Fruit fly (Drosophila melanogaster) whole organism, embryonic: ENCODE measurements around the gene CG15403.

Experiments
- C15 ChIP-seq: fragments of 200-800 bp; sonication (Bioruptor generic); IDR thresholded peaks from 3 replicates; pipeline ENCODE4 v1.3.6; 2022; ENCODE audit warnings: missing biosample characterization, missing genetic modification characterization
- CG11247 ChIP-seq: fragments of 200-800 bp; sonication (Bioruptor generic); IDR thresholded peaks from 2 replicates; pipeline ENCODE4 v1.3.6; 2022; ENCODE audit warnings: missing biosample characterization, missing genetic modification characterization
- CG11560 ChIP-seq: fragments of 200-800 bp; sonication (Bioruptor generic); IDR thresholded peaks from 3 replicates; pipeline ENCODE4 v1.3.6; 2022; ENCODE audit warnings: missing biosample characterization, missing genetic modification characterization
- CG11695 ChIP-seq: fragments of 200-800 bp; sonication (Bioruptor generic); IDR thresholded peaks from 3 replicates; pipeline ENCODE4 v1.3.6; 2022; ENCODE audit warnings: missing biosample characterization, missing genetic modification characterization
- CG12236 ChIP-seq: fragments of 200-800 bp; sonication (Bioruptor generic); optimal IDR thresholded peaks from 2 replicates; lab custom pipeline; 2016; ENCODE audit warnings: missing biosample characterization, missing genetic modification characterization
- CG13894 ChIP-seq: fragments of 200-800 bp; sonication (Bioruptor generic); optimal IDR thresholded peaks from 3 replicates; lab custom pipeline; 2018; ENCODE audit warnings: missing biosample characterization, mild to moderate bottlenecking, missing genetic modification characterization, moderate library complexity
- CG14014 ChIP-seq: fragments of 200-800 bp; sonication (Bioruptor generic); IDR thresholded peaks from 2 replicates; pipeline ENCODE4 v1.3.6; 2022; ENCODE audit warnings: missing biosample characterization, missing genetic modification characterization
- CG1529 ChIP-seq: fragments of 200-800 bp; sonication (Bioruptor generic); optimal IDR thresholded peaks from 3 replicates; lab custom pipeline; 2018; ENCODE audit warnings: missing biosample characterization, missing genetic modification characterization
- CG15514 ChIP-seq: fragments of 200-800 bp; sonication (Bioruptor generic); optimal IDR thresholded peaks from 3 replicates; lab custom pipeline; 2017; ENCODE audit warnings: missing biosample characterization, missing genetic modification characterization, mild to moderate bottlenecking, moderate library complexity, missing genetic modification reagents
- CG16813 ChIP-seq: fragments of 200-800 bp; sonication (Bioruptor generic); IDR thresholded peaks from 3 replicates; pipeline ENCODE4 v1.3.6; 2022; ENCODE audit warnings: missing biosample characterization, missing genetic modification characterization; ENCODE audit not compliant: partially characterized antibody
- CG1792 ChIP-seq: fragments of 200-800 bp; sonication (Bioruptor generic); optimal IDR thresholded peaks from 2 replicates; lab custom pipeline; 2016; ENCODE audit warnings: missing biosample characterization, missing genetic modification characterization
- CG18764 ChIP-seq: fragments of 200-800 bp; sonication (Bioruptor generic); optimal IDR thresholded peaks from 3 replicates; lab custom pipeline; 2016; ENCODE audit warnings: missing biosample characterization, missing genetic modification characterization
- CG31365 ChIP-seq: fragments of 200-800 bp; sonication (Bioruptor generic); optimal IDR thresholded peaks from 2 replicates; lab custom pipeline; 2018; ENCODE audit warnings: missing biosample characterization, mild to moderate bottlenecking, missing genetic modification characterization
- CG31441 ChIP-seq: fragments of 200-800 bp; sonication (Bioruptor generic); IDR thresholded peaks from 2 replicates; pipeline ENCODE4 v1.3.6; 2022; ENCODE audit warnings: missing biosample characterization, missing genetic modification characterization
- CG3838 ChIP-seq: fragments of 200-800 bp; sonication (Bioruptor generic); optimal IDR thresholded peaks from 3 replicates; lab custom pipeline; 2016; ENCODE audit warnings: missing biosample characterization, missing genetic modification characterization
- CG3995 ChIP-seq: fragments of 200-800 bp; sonication (Bioruptor generic); optimal IDR thresholded peaks from 3 replicates; lab custom pipeline; 2016; ENCODE audit warnings: missing biosample characterization, missing genetic modification characterization
- CG4360 ChIP-seq: fragments of 200-800 bp; sonication (Bioruptor generic); IDR thresholded peaks from 2 replicates; pipeline ENCODE4 v1.3.6; 2022; ENCODE audit warnings: missing biosample characterization, missing genetic modification characterization
- CG4820 ChIP-seq: fragments of 200-800 bp; sonication (Bioruptor generic); optimal IDR thresholded peaks from 3 replicates; lab custom pipeline; 2016; ENCODE audit warnings: missing biosample characterization, missing genetic modification characterization
- CG7357 ChIP-seq: fragments of 200-800 bp; sonication (Bioruptor generic); IDR thresholded peaks from 3 replicates; pipeline ENCODE4 v1.3.6; 2022; ENCODE audit warnings: missing biosample characterization, missing genetic modification characterization
- CG7786 ChIP-seq: fragments of 200-800 bp; sonication (Bioruptor generic); optimal IDR thresholded peaks from 2 replicates; lab custom pipeline; 2016; ENCODE audit warnings: missing biosample characterization, missing genetic modification characterization
- CG8089 ChIP-seq: fragments of 200-800 bp; sonication (Bioruptor generic); optimal IDR thresholded peaks from 3 replicates; lab custom pipeline; 2016; ENCODE audit warnings: missing biosample characterization, missing genetic modification characterization
- CG8281 ChIP-seq: fragments of 200-800 bp; sonication (Bioruptor generic); optimal IDR thresholded peaks from 2 replicates; lab custom pipeline; 2018; ENCODE audit warnings: missing biosample characterization, mild to moderate bottlenecking, missing genetic modification characterization, moderate library complexity
- CrebB ChIP-seq: fragments of 200-800 bp; sonication (Bioruptor generic); optimal IDR thresholded peaks from 3 replicates; lab custom pipeline; 2018; ENCODE audit warnings: missing biosample characterization, mild to moderate bottlenecking, missing genetic modification characterization
- Dref ChIP-seq: fragments of 200-800 bp; sonication (Bioruptor generic); IDR thresholded peaks from 2 replicates; pipeline ENCODE4 v1.3.6; 2022; ENCODE audit warnings: missing biosample characterization, missing genetic modification characterization
- Ets97D ChIP-seq: fragments of 200-800 bp; sonication (Bioruptor generic); optimal IDR thresholded peaks from 3 replicates; lab custom pipeline; 2016; ENCODE audit warnings: missing biosample characterization, missing genetic modification characterization
- Fer1 ChIP-seq: fragments of 200-800 bp; sonication (Bioruptor generic); optimal IDR thresholded peaks from 2 replicates; lab custom pipeline; 2017; ENCODE audit warnings: missing biosample characterization, mild to moderate bottlenecking, missing genetic modification characterization
- HLHmδ ChIP-seq: fragments of 200-800 bp; sonication (Bioruptor generic); optimal IDR thresholded peaks from 2 replicates; lab custom pipeline; 2018; ENCODE audit warnings: missing biosample characterization, mild to moderate bottlenecking, missing genetic modification characterization, moderate library complexity
- Hmr ChIP-seq: fragments of 200-800 bp; sonication (Bioruptor generic); optimal IDR thresholded peaks from 3 replicates; lab custom pipeline; 2017; ENCODE audit warnings: mild to moderate bottlenecking, missing biosample characterization, missing genetic modification reagents, missing genetic modification characterization
- Hsf ChIP-seq: fragments of 200-800 bp; sonication (Bioruptor generic); optimal IDR thresholded peaks from 3 replicates; lab custom pipeline; 2016; ENCODE audit warnings: missing biosample characterization, missing genetic modification characterization
- Kr ChIP-seq: fragments of 200-800 bp; sonication (Bioruptor generic); optimal IDR thresholded peaks from 2 replicates; lab custom pipeline; 2017; ENCODE audit warnings: missing biosample characterization, mild to moderate bottlenecking, missing genetic modification characterization
- Max ChIP-seq: fragments of 200-800 bp; sonication (Bioruptor generic); optimal IDR thresholded peaks from 2 replicates; lab custom pipeline; 2016; ENCODE audit warnings: missing biosample characterization, mild to moderate bottlenecking, missing genetic modification characterization
- Sox100B ChIP-seq: fragments of 200-800 bp; sonication (Bioruptor generic); optimal IDR thresholded peaks from 3 replicates; lab custom pipeline; 2018; ENCODE audit warnings: missing biosample characterization, mild to moderate bottlenecking, missing genetic modification characterization
- TFAM ChIP-seq: fragments of 200-800 bp; sonication (Bioruptor generic); optimal IDR thresholded peaks from 2 replicates; lab custom pipeline; 2017; ENCODE audit warnings: missing biosample characterization, missing genetic modification characterization, inconsistent platforms
- Tbp ChIP-seq: fragments of >200 bp; optimal IDR thresholded peaks from 2 replicates; lab custom pipeline; 2018; ENCODE audit warnings: missing biosample characterization, missing genetic modification characterization
- aop ChIP-seq: fragments of 200-800 bp; sonication (Bioruptor generic); IDR thresholded peaks from 2 replicates; pipeline ENCODE4 v1.3.6; 2022; ENCODE audit warnings: missing biosample characterization, missing genetic modification characterization
- chinmo ChIP-seq: fragments of 200-800 bp; sonication (Bioruptor generic); IDR thresholded peaks from 4 replicates; pipeline ENCODE4 v1.3.6; 2022; ENCODE audit warnings: missing biosample characterization, missing genetic modification characterization; ENCODE audit not compliant: partially characterized antibody
- ci ChIP-seq: fragments of 200-800 bp; sonication (Bioruptor generic); IDR thresholded peaks from 3 replicates; pipeline ENCODE4 v1.3.6; 2022; ENCODE audit warnings: missing biosample characterization, missing genetic modification characterization
- crp ChIP-seq, 2 experiments: fragments of 200-800 bp; sonication (Bioruptor generic); optimal IDR thresholded peaks; 2 replicates in 1 of 2; 3 replicates in 1 of 2; lab custom pipeline; 2017; ENCODE audit warnings: missing biosample characterization in 2 of 2, missing genetic modification characterization in 2 of 2, mild to moderate bottlenecking in 1 of 2, moderate library complexity in 1 of 2
- eyg ChIP-seq: fragments of 200-800 bp; sonication (Bioruptor generic); optimal IDR thresholded peaks from 3 replicates; lab custom pipeline; 2016; ENCODE audit warnings: missing biosample characterization, missing genetic modification characterization
- gce ChIP-seq: fragments of 200-800 bp; sonication (Bioruptor generic); IDR thresholded peaks from 3 replicates; pipeline ENCODE4 v1.3.6; 2022; ENCODE audit warnings: missing biosample characterization, missing genetic modification characterization
- gt ChIP-seq: fragments of 200-800 bp; sonication (Bioruptor generic); IDR thresholded peaks from 2 replicates; pipeline ENCODE4 v1.3.6; 2022; ENCODE audit warnings: missing biosample characterization, missing genetic modification characterization
- jing ChIP-seq: fragments of 200-800 bp; sonication (Bioruptor generic); optimal IDR thresholded peaks from 2 replicates; lab custom pipeline; 2018; ENCODE audit warnings: missing biosample characterization, mild to moderate bottlenecking, missing genetic modification characterization
- lab ChIP-seq: fragments of 200-800 bp; sonication (Bioruptor generic); optimal IDR thresholded peaks from 3 replicates; lab custom pipeline; 2017; ENCODE audit warnings: missing biosample characterization, missing genetic modification characterization, mild to moderate bottlenecking, moderate library complexity, missing genetic modification reagents
- luna ChIP-seq: fragments of 200-800 bp; sonication (Bioruptor generic); optimal IDR thresholded peaks from 2 replicates; lab custom pipeline; 2016; ENCODE audit warnings: missing biosample characterization, missing genetic modification characterization
- pum ChIP-seq: fragments of 200-800 bp; sonication (Bioruptor generic); optimal IDR thresholded peaks from 2 replicates; lab custom pipeline; 2016; ENCODE audit warnings: missing biosample characterization, missing genetic modification characterization
- shn ChIP-seq: fragments of 200-800 bp; sonication (Bioruptor generic); optimal IDR thresholded peaks from 3 replicates; lab custom pipeline; 2016; ENCODE audit warnings: missing biosample characterization, missing genetic modification characterization
- sna ChIP-seq: fragments of 200-800 bp; sonication (Bioruptor generic); IDR thresholded peaks from 2 replicates; pipeline ENCODE4 v1.3.6; 2022; ENCODE audit warnings: missing biosample characterization, missing genetic modification characterization; ENCODE audit not compliant: partially characterized antibody
- sqz ChIP-seq: fragments of 200-800 bp; sonication (Bioruptor generic); optimal IDR thresholded peaks from 3 replicates; lab custom pipeline; 2018; ENCODE audit warnings: missing biosample characterization, mild to moderate bottlenecking, missing genetic modification characterization
- usp ChIP-seq: fragments of >200 bp; optimal IDR thresholded peaks from 2 replicates; lab custom pipeline; 2017; ENCODE audit warnings: missing biosample characterization, missing genetic modification characterization

Gene CG15403

DNA sequence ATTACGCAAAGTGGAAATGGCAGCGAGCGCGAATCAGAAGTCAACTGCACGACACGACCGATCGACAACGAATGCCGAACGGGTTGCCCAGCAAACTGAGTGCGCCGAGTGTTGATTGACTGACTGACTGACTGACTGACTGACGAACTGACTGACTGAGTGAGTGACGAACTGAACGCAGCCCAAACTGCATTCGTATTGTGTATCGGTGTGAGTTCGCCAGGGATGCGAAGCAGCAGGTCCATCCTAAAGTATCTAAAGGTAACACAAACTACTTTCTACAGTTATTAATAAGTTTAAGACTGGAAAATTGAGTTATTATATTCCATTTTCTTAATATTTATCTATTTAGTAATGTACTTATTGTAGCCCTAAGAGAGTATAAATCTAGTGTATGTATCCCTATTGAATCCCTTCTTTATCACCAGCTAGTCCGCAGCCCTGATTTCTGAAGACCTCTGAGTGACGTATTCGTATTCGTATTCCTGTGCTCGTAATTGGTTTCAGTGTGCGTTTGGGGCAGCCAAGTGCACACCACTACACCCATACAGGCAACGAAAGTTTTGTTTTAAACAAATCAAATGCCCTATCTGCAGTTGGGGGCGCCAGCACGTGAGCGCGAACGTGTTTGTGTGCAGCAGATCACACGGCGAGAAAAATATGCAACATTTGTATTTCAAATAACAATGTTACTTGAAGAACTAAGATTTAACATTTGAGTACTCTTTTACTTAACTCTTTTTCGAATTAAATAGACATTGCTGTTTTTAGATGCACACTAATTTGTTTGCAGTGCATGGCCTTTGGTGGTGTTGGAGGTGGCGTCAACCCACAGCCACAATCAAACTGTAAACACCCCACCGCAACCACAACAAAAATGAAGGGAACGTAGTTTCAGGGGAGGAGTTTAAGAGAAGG is 24.5 kb downstream of the CG15403 start (continued):
- TF ChIP-seq HLHmδ (GFP tag; lab: Kevin White, UChicago): peak; percentile 42
- TF ChIP-seq C15: peak; percentile 65; the same call in 1 of the 3 replicates
- TF ChIP-seq CG12236 (GFP tag; lab: Kevin White, UChicago): peak; percentile 95
- TF ChIP-seq CrebB (tag; lab: Kevin White, UChicago): peak; percentile 88
- TF ChIP-seq CG8281 (tag; lab: Kevin White, UChicago): peak; percentile 100
- peak; percentile 95 for TF ChIP-seq CG4820
- peak; percentile 83 for TF ChIP-seq Fer1 (GFP tag; lab: Kevin White, UChicago)
- peak; percentile 97 for TF ChIP-seq CG8089 (GFP tag; lab: Kevin White, UChicago)
- peak; percentile 73 for TF ChIP-seq CG3838 (GFP tag; lab: Kevin White, UChicago)
- peak; percentile 93 for TF ChIP-seq gce (GFP tag; lab: Robert Waterston, UW)
- peak; percentile 75 for TF ChIP-seq CG4360 (GFP tag; lab: Robert Waterston, UW)
- TF ChIP-seq lab: peak; percentile 92
- peak; percentile 76 for TF ChIP-seq Hmr (GFP tag; lab: Kevin White, UChicago)
- TF ChIP-seq crp (GFP tag; optimal IDR thresholded peaks at IDR 0.05; lab: Kevin White, UChicago): peak; percentile 13 to 56
- TF ChIP-seq CG1529: peak; percentile 93
- peak; percentile 98 for TF ChIP-seq ci (GFP tag; lab: Robert Waterston, UW)
- TF ChIP-seq Sox100B (GFP tag; lab: Kevin White, UChicago): peak; percentile 91
- peak; percentile 85 for TF ChIP-seq CG7357 (GFP tag; lab: Robert Waterston, UW)
- no peak for TF ChIP-seq Tbp (GFP tag; lab: Kevin White, UChicago)
- TF ChIP-seq CG3995 (GFP tag; lab: Kevin White, UChicago): peak; percentile 13
- TF ChIP-seq eyg (GFP tag; lab: Kevin White, UChicago): peak; percentile 92
- TF ChIP-seq Dref: no peak
- TF ChIP-seq pum (GFP tag; lab: Kevin White, UChicago): peak; percentile 84
- no peak for TF ChIP-seq CG13894 (tag; lab: Kevin White, UChicago)
- TF ChIP-seq shn (GFP tag; lab: Kevin White, UChicago): peak; percentile 94
- peak; percentile 90 for TF ChIP-seq CG11247 (GFP tag; lab: Robert Waterston, UW)
- no peak for TF ChIP-seq Kr
- TF ChIP-seq CG11560 (tag; lab: Robert Waterston, UW): peak; percentile 78
- TF ChIP-seq TFAM: peak; percentile 69
- TF ChIP-seq CG7786 (GFP tag; lab: Kevin White, UChicago): peak; percentile 92
- peak; percentile 94 for TF ChIP-seq sqz (GFP tag; lab: Kevin White, UChicago)
- peak; percentile 36 for TF ChIP-seq luna (GFP tag; lab: Kevin White, UChicago)
- TF ChIP-seq sna (GFP tag; lab: Robert Waterston, UW): no peak
- peak; percentile 80 for TF ChIP-seq CG14014 (GFP tag; lab: Robert Waterston, UW)
- TF ChIP-seq jing (GFP tag; lab: Kevin White, UChicago): peak; percentile 95
- TF ChIP-seq CG15514 (GFP tag; lab: Kevin White, UChicago): peak; percentile 64
- peak; percentile 93 for TF ChIP-seq CG18764
- TF ChIP-seq aop (GFP tag; lab: Robert Waterston, UW): peak; percentile 62; the same call in 1 of the 2 replicates
- no peak for TF ChIP-seq CG16813 (GFP tag; lab: Robert Waterston, UW)
- no peak for TF ChIP-seq chinmo (GFP tag; lab: Robert Waterston, UW)
- TF ChIP-seq CG31365 (tag; lab: Kevin White, UChicago): peak; percentile 77
- TF ChIP-seq Hsf (GFP tag; lab: Kevin White, UChicago): peak; percentile 95
- peak; percentile 94 for TF ChIP-seq CG1792 (GFP tag; lab: Kevin White, UChicago)
- TF ChIP-seq CG31441 (GFP tag; lab: Robert Waterston, UW): peak; percentile 97
- TF ChIP-seq Max (GFP tag; lab: Kevin White, UChicago): peak; percentile 90
- no peak for TF ChIP-seq usp (GFP tag; lab: Kevin White, UChicago)
- TF ChIP-seq Ets97D (GFP tag; lab: Kevin White, UChicago): peak; percentile 83
- peak; percentile 79 for TF ChIP-seq CG11695 (GFP tag; lab: Robert Waterston, UW)
- TF ChIP-seq gt (GFP tag; lab: Robert Waterston, UW): peak; percentile 92
